Fruit fly (Drosophila melanogaster): ENCODE data around the gene Mnat9.
A peak's percentile ranks its signal among the peaks of the same experiment; 100 is the strongest.

Gene Mnat9

DNA sequence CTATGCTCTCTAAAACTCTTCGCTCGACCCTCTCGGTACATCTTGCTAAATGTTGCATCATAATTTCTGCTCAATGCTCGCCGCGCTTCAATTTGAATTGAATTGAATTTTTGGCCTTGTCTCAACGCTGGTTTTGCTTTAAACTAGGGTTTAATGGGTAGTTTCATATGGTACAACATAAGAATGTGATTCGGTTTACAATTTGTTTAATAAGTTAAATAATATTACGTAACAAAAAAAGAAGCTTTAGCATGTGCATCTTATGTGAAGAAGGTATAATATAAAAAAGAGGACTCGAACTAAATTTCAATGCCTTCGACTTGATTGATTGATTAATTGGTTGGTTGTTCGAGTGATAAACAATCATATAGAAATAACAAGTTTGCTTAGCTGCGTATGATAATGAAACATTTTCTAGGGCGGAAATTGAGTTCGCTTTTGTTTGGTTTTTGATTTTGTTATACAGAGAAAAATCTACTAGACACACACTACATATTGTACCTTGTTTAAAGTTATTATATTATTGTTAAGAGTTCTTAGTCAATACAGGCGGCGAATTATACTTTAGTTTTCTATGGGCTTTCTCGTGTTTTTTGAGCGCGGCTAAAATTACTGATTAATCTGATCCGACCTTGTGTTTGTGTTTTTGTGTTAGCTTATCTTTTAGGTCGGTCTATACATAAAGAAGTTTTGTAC lies 18.1 kb downstream of the Mnat9 start:
- TF ChIP-seq fru (GFP tag; optimal IDR thresholded peaks at IDR 0.05) (no peak), psq (GFP tag; optimal IDR thresholded peaks at IDR 0.05) (no peak), Jra (GFP tag; optimal IDR thresholded peaks at IDR 0.05) (no peak), rgr (GFP tag; optimal IDR thresholded peaks at IDR 0.05) (no peak), HLH106 (tag; optimal IDR thresholded peaks at IDR 0.05) (no peak), ey (GFP tag; optimal IDR thresholded peaks at IDR 0.05) (no peak), GATAd (GFP tag; optimal IDR thresholded peaks at IDR 0.05) (no peak), jim (GFP tag; optimal IDR thresholded peaks at IDR 0.05) (no peak), h (GFP tag; optimal IDR thresholded peaks at IDR 0.05) (no peak), sv (GFP tag; optimal IDR thresholded peaks at IDR 0.05) (no peak), Mio (GFP tag; optimal IDR thresholded peaks at IDR 0.05) (no peak), Dfd (GFP tag; optimal IDR thresholded peaks at IDR 0.05) (no peak), sage (GFP tag; optimal IDR thresholded peaks at IDR 0.05) (no peak), Dif (GFP tag; optimal IDR thresholded peaks at IDR 0.05; ENCODE audit: partially characterized antibody) (no peak), br (GFP tag; optimal IDR thresholded peaks at IDR 0.05) (no peak), tai (GFP tag; optimal IDR thresholded peaks at IDR 0.05) (no peak)

DNA sequence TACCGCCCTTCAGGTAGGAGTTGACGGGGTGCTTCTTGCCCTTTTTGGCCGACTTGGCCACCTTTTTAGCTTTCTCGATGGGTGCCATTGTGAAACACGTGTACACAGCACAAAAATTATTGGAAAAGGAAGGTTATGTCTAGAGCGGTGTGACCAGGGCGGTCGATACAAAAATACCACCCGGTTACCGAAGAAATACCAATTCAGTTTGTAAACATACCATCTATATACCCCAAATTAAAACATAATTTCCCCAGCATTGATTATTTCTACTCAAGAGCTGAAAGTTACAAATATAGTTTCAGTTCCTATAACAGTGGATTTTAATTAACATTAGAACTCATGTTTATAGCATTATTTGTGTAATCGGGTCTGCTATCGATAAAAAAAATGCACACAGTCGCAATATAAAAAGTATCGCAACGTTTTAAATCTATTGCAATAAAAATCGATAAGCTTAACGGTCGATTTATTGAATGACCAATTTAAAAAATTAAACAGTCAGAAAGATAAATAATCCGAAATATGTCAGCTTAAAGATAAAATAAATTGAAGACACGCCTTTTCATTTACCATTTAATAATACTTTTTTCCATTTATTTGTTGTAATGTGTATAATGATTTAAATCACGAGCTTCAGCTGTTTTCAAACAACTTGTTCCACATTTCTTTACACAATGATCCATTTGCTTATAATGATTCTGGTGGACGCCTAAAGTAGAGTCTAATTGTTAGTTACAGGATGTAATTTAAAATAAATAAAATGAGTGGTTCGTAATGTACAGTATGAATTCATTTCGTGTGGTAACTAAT lies 19.7 kb downstream of the Mnat9 start, which contains the start of gene RpL6:
RpL6 (minus strand) TSS at position 134 of the 813 bp plus-strand sequence.
- TF ChIP-seq Rel (GFP tag; optimal IDR thresholded peaks at IDR 0.05) (no peak), Rel (tag; optimal IDR thresholded peaks at IDR 0.05) (peak; percentile 20), Jra (GFP tag; optimal IDR thresholded peaks at IDR 0.05) (peak; percentile 15), Myc (optimal IDR thresholded peaks at IDR 0.05) (peak; percentile 13), br (GFP tag; optimal IDR thresholded peaks at IDR 0.05) (no peak), brk (GFP tag; optimal IDR thresholded peaks at IDR 0.05) (peak; percentile 70), Hr83 (GFP tag; optimal IDR thresholded peaks at IDR 0.05; ENCODE audit: poor library complexity, severe bottlenecking) (peak; percentile 15), h (GFP tag; optimal IDR thresholded peaks at IDR 0.05) (peak; percentile 32), Hnf4 (GFP tag; optimal IDR thresholded peaks at IDR 0.05) (peak; percentile 35), Mio (GFP tag; optimal IDR thresholded peaks at IDR 0.05) (no peak), sv (GFP tag; optimal IDR thresholded peaks at IDR 0.05) (no peak), foxo (GFP tag; optimal IDR thresholded peaks at IDR 0.05) (peak in 1 of 2 experiments; percentile 30), Sp1 (GFP tag; optimal IDR thresholded peaks at IDR 0.05) (peak; percentile 45)

DNA sequence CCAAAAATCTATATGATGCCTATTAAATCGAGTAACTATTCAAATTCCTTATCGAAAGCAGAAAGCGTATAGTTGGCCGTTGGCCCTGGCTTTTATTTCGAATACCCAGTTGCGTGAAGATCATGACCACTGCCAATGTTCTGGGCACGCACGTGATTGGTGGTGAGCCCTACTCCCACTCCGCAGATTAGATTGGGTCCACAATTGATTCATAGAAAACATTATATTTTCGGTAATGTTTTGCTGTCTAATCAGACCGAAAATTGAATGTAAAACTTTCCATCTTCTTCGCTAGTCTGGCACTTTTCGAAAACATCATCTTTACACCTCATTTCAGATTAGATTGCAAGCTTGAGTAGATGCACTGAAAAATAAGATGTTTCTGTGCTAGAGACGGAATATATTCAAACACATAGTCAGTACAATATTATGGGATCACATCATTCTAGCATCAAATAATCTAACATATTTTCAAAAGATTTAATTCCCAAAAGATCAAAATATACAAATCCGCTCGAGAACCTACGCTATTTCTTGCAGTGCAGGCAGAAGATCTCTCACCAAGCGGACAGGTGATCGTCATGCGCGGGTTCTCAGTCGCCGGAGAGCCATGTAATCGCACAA lies 23.6 kb downstream of the Mnat9 start, which contains the start of gene CG1774:
CG1774 (plus strand) TSS at position 548 of the 624 bp plus-strand sequence.
- no peak for TF ChIP-seq CrebA (GFP tag; optimal IDR thresholded peaks at IDR 0.05; ENCODE audit: borderline replicate concordance)
- peak; percentile 89 for TF ChIP-seq OdsH (GFP tag; optimal IDR thresholded peaks at IDR 0.05)
- TF ChIP-seq Mio (GFP tag; optimal IDR thresholded peaks at IDR 0.05), result peak; percentile 44
- TF ChIP-seq h (GFP tag; optimal IDR thresholded peaks at IDR 0.05), result peak; percentile 93
- TF ChIP-seq Rel (GFP tag; optimal IDR thresholded peaks at IDR 0.05), result peak; percentile 66
- TF ChIP-seq Rel (tag; optimal IDR thresholded peaks at IDR 0.05), result peak; percentile 10
- peak; percentile 90 for TF ChIP-seq ey (GFP tag; optimal IDR thresholded peaks at IDR 0.05)
- peak; percentile 90 for TF ChIP-seq br (GFP tag; optimal IDR thresholded peaks at IDR 0.05)
- TF ChIP-seq Hnf4 (GFP tag; optimal IDR thresholded peaks at IDR 0.05), result peak; percentile 83
- TF ChIP-seq Hr83 (GFP tag; optimal IDR thresholded peaks at IDR 0.05; ENCODE audit: poor library complexity, severe bottlenecking), result peak; percentile 43
- peak; percentile 75 for TF ChIP-seq Sp1 (GFP tag; optimal IDR thresholded peaks at IDR 0.05)
- TF ChIP-seq HLH106 (tag; optimal IDR thresholded peaks at IDR 0.05), result peak; percentile 58
- no peak for TF ChIP-seq lola (GFP tag; optimal IDR thresholded peaks at IDR 0.05)
- TF ChIP-seq Vsx2 (GFP tag; optimal IDR thresholded peaks at IDR 0.05; ENCODE audit: partially characterized antibody), result no peak
- TF ChIP-seq woc (GFP tag; optimal IDR thresholded peaks at IDR 0.05), result peak; percentile 56
- peak; percentile 47 for TF ChIP-seq sv (GFP tag; optimal IDR thresholded peaks at IDR 0.05)
- TF ChIP-seq Jra (GFP tag; optimal IDR thresholded peaks at IDR 0.05), result peak; percentile 60
- TF ChIP-seq tai (GFP tag; optimal IDR thresholded peaks at IDR 0.05), result no peak
- peak; percentile 90 for TF ChIP-seq rgr (GFP tag; optimal IDR thresholded peaks at IDR 0.05)
- TF ChIP-seq dmrt93B (GFP tag; optimal IDR thresholded peaks at IDR 0.05), result peak; percentile 17
- TF ChIP-seq Myc (optimal IDR thresholded peaks at IDR 0.05), result no peak
- TF ChIP-seq fru (GFP tag; optimal IDR thresholded peaks at IDR 0.05), result peak; percentile 94
- TF ChIP-seq foxo (GFP tag; optimal IDR thresholded peaks at IDR 0.05), result peak; percentile 78 to 90
- peak; percentile 79 for TF ChIP-seq brk (GFP tag; optimal IDR thresholded peaks at IDR 0.05)
- peak; percentile 53 for TF ChIP-seq CG32264 (GFP tag; optimal IDR thresholded peaks at IDR 0.05)
- no peak for TF ChIP-seq dl (GFP tag; optimal IDR thresholded peaks at IDR 0.05; ENCODE audit: insufficient read depth in 1 of 2, partially characterized antibody in 2 of 2)
- TF ChIP-seq sage (GFP tag; optimal IDR thresholded peaks at IDR 0.05), result peak; percentile 49
- TF ChIP-seq psq (GFP tag; optimal IDR thresholded peaks at IDR 0.05), result peak; percentile 75
- no peak for TF ChIP-seq Dif (GFP tag; optimal IDR thresholded peaks at IDR 0.05; ENCODE audit: partially characterized antibody)
